Fruit fly (Drosophila melanogaster): ENCODE data around the gene aub.

aub gene

DNA sequence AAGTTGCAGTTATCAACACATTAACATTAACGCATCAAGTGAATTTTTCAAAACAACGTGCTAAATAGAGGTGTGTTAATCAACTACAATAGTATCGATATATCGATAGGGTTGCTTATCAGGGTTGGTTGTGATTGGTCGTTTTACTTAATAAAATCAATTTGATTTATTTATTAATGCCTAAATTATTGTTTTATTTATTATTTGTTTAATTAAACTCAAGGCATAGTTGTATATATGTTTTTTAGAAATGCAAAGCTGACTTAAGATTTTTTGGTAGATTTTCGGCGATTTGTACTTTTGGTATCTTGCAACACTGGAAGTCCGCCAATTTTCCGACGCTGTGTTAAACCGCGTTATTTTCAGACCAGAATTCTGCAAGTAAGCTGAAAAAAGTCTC, 9.7 kb upstream of the aub start, which contains the start of the genes Art8 and dUTPase (continued):
- TF ChIP-seq gsb (GFP tag; IDR thresholded peaks at IDR 0.05), result no peak
- TF ChIP-seq ERR (GFP tag; optimal IDR thresholded peaks at IDR 0.05), result no peak
- TF ChIP-seq pfk (GFP tag; optimal IDR thresholded peaks at IDR 0.05), result no peak
- TF ChIP-seq Ravus (GFP tag; IDR thresholded peaks at IDR 0.05), result no peak
- peak; percentile 84 for TF ChIP-seq lilli (GFP tag; optimal IDR thresholded peaks at IDR 0.05)
- peak; percentile 80 for TF ChIP-seq Xrp1 (GFP tag; IDR thresholded peaks at IDR 0.05)
- peak; percentile 75 for TF ChIP-seq Six4 (GFP tag; optimal IDR thresholded peaks at IDR 0.05)
- peak; percentile 58 for TF ChIP-seq sisA (GFP tag; IDR thresholded peaks at IDR 0.05)
- TF ChIP-seq danr (GFP tag; IDR thresholded peaks at IDR 0.05), result no peak; the same call in 1 of the 2 replicates
- no peak for TF ChIP-seq Nf-YA (GFP tag; IDR thresholded peaks at IDR 0.05)
- no peak for TF ChIP-seq onecut (GFP tag; IDR thresholded peaks at IDR 0.05)
- peak; percentile 89 for TF ChIP-seq CG7928 (GFP tag; optimal IDR thresholded peaks at IDR 0.05)
- TF ChIP-seq stwl (tag; optimal IDR thresholded peaks at IDR 0.05), result peak; percentile 86
- no peak for TF ChIP-seq CG4282 (GFP tag; optimal IDR thresholded peaks at IDR 0.05)
- peak; percentile 17 for TF ChIP-seq CG9437 (GFP tag; optimal IDR thresholded peaks at IDR 0.05)
- peak; percentile 80 for TF ChIP-seq CG17361 (GFP tag; IDR thresholded peaks at IDR 0.05)
- TF ChIP-seq pan (optimal IDR thresholded peaks at IDR 0.05), result no peak
- peak in 1 of 2 experiments; percentile 62 for TF ChIP-seq pan (GFP tag; optimal IDR thresholded peaks at IDR 0.05 in 1 of 2, IDR thresholded peaks at IDR 0.05 in 1 of 2)
- TF ChIP-seq bcd (GFP tag; optimal IDR thresholded peaks at IDR 0.05), result peak; percentile 46
- TF ChIP-seq Opbp (GFP tag; IDR thresholded peaks at IDR 0.05; ENCODE audit: partially characterized antibody), result peak; percentile 81
- TF ChIP-seq fd3F (GFP tag; optimal IDR thresholded peaks at IDR 0.05), result peak; percentile 62
- TF ChIP-seq usp (GFP tag; optimal IDR thresholded peaks at IDR 0.05), result no peak
- TF ChIP-seq Atf6 (GFP tag; IDR thresholded peaks at IDR 0.05), result peak; percentile 78
- TF ChIP-seq CG32532 (GFP tag; IDR thresholded peaks at IDR 0.05), result peak; percentile 76
- TF ChIP-seq zfh2 (GFP tag; optimal IDR thresholded peaks at IDR 0.05), result peak; percentile 53
- peak; percentile 85 for TF ChIP-seq hbn (GFP tag; IDR thresholded peaks at IDR 0.05; ENCODE audit: partially characterized antibody)
- peak; percentile 22 for TF ChIP-seq tup (GFP tag; optimal IDR thresholded peaks at IDR 0.05)
- peak; percentile 78 for TF ChIP-seq CG11504 (tag; optimal IDR thresholded peaks at IDR 0.05)
- peak; percentile 72 for TF ChIP-seq CG18764 (GFP tag; optimal IDR thresholded peaks at IDR 0.05)
- TF ChIP-seq dpn (GFP tag; optimal IDR thresholded peaks at IDR 0.05), result peak; percentile 50 to 84
- TF ChIP-seq Doc2 (GFP tag; IDR thresholded peaks at IDR 0.05), result no peak
- no peak for TF ChIP-seq CG6813 (GFP tag; optimal IDR thresholded peaks at IDR 0.05)
- no peak for TF ChIP-seq fu2 (GFP tag; optimal IDR thresholded peaks at IDR 0.05)
- TF ChIP-seq Poxn (GFP tag; IDR thresholded peaks at IDR 0.05), result no peak
- no peak for TF ChIP-seq Blimp-1 (GFP tag; optimal IDR thresholded peaks at IDR 0.05)
- TF ChIP-seq Rfx (GFP tag; IDR thresholded peaks at IDR 0.05), result peak; percentile 71
- TF ChIP-seq CG2875 (GFP tag; optimal IDR thresholded peaks at IDR 0.05), result no peak
- no peak for TF ChIP-seq Asciz (GFP tag; optimal IDR thresholded peaks at IDR 0.05)
- peak; percentile 10 for TF ChIP-seq CG9876 (GFP tag; optimal IDR thresholded peaks at IDR 0.05)
- TF ChIP-seq CG10267 (tag; optimal IDR thresholded peaks at IDR 0.05), result peak; percentile 99
- no peak for TF ChIP-seq CG3838 (GFP tag; optimal IDR thresholded peaks at IDR 0.05)
- TF ChIP-seq grn (GFP tag; optimal IDR thresholded peaks at IDR 0.05), result peak; percentile 26
- TF ChIP-seq pum (GFP tag; optimal IDR thresholded peaks at IDR 0.05), result peak; percentile 3
- peak; percentile 53 for TF ChIP-seq ranshi (GFP tag; IDR thresholded peaks at IDR 0.05)
- no peak for TF ChIP-seq Hmx (GFP tag; optimal IDR thresholded peaks at IDR 0.05)
- TF ChIP-seq ap (GFP tag; IDR thresholded peaks at IDR 0.05), result peak; percentile 22; the same call in 1 of the 2 replicates
- peak; percentile 38 for TF ChIP-seq CG16815 (GFP tag; optimal IDR thresholded peaks at IDR 0.05)
- peak; percentile 54 for TF ChIP-seq dysf (GFP tag; IDR thresholded peaks at IDR 0.05)
- TF ChIP-seq Kr (GFP tag; optimal IDR thresholded peaks at IDR 0.05), result no peak
- peak; percentile 42; the same call in 1 of the 2 replicates for TF ChIP-seq CG32772 (GFP tag; IDR thresholded peaks at IDR 0.05)
- no peak for TF ChIP-seq CG3163 (GFP tag; optimal IDR thresholded peaks at IDR 0.05)
- TF ChIP-seq CG12391 (tag; optimal IDR thresholded peaks at IDR 0.05), result peak; percentile 93

Measured in whole organism, embryonic.